Fruit fly (Drosophila melanogaster): Measurements from ENCODE around the gene CG15370.

The CG15370 gene

dm6 chrX:9201866-9202681, 23.2 kb upstream of the CG15370 start (continued):
- TF ChIP-seq knrl (GFP tag; IDR thresholded peaks at IDR 0.05; ENCODE audit: partially characterized antibody), result no peak
- peak; percentile 18 for TF ChIP-seq CG5180 (GFP tag; optimal IDR thresholded peaks at IDR 0.05)
- TF ChIP-seq Hr39 (optimal IDR thresholded peaks at IDR 0.05), result no peak
- TF ChIP-seq pb (GFP tag; optimal IDR thresholded peaks at IDR 0.05), result no peak
- TF ChIP-seq bowl (GFP tag; IDR thresholded peaks at IDR 0.05), result peak; percentile 58; the same call in 1 of the 2 replicates
- no peak for TF ChIP-seq yki (optimal IDR thresholded peaks at IDR 0.05)
- no peak for TF ChIP-seq Neu2 (GFP tag; optimal IDR thresholded peaks at IDR 0.05; ENCODE audit: borderline replicate concordance)
- TF ChIP-seq wek (GFP tag; optimal IDR thresholded peaks at IDR 0.05), result no peak
- no peak for TF ChIP-seq usp (GFP tag; optimal IDR thresholded peaks at IDR 0.05)
- peak; percentile 84 for TF ChIP-seq sob (GFP tag; IDR thresholded peaks at IDR 0.05)
- TF ChIP-seq CHES-1-like (GFP tag; optimal IDR thresholded peaks at IDR 0.05), result no peak
- no peak for TF ChIP-seq emc (GFP tag; optimal IDR thresholded peaks at IDR 0.05)
- TF ChIP-seq pita (GFP tag; optimal IDR thresholded peaks at IDR 0.05), result no peak
- peak; percentile 69; the same call in 2 of the 3 replicates for TF ChIP-seq CG2889 (GFP tag; IDR thresholded peaks at IDR 0.05)
- no peak for TF ChIP-seq CG4854 (GFP tag; optimal IDR thresholded peaks at IDR 0.05)
- TF ChIP-seq vfl (GFP tag; optimal IDR thresholded peaks at IDR 0.05), result no peak
- TF ChIP-seq rib (GFP tag; IDR thresholded peaks at IDR 0.05), result peak; percentile 90
- peak; percentile 78 for TF ChIP-seq CG6765 (GFP tag; optimal IDR thresholded peaks at IDR 0.05)
- no peak for TF ChIP-seq CTCF (GFP tag; optimal IDR thresholded peaks at IDR 0.05)
- peak; percentile 86 for TF ChIP-seq HHEX (GFP tag; optimal IDR thresholded peaks at IDR 0.05)
- TF ChIP-seq slbo (GFP tag; IDR thresholded peaks at IDR 0.05), result peak; percentile 96
- peak; percentile 87 for TF ChIP-seq CG15514 (GFP tag; optimal IDR thresholded peaks at IDR 0.05)
- TF ChIP-seq CG12071 (GFP tag; optimal IDR thresholded peaks at IDR 0.05), result peak; percentile 60
- peak; percentile 69 for TF ChIP-seq CG7357 (GFP tag; IDR thresholded peaks at IDR 0.05)
- no peak for TF ChIP-seq gfzf (GFP tag; optimal IDR thresholded peaks at IDR 0.05)
- TF ChIP-seq dm (GFP tag; optimal IDR thresholded peaks at IDR 0.05), result no peak
- TF ChIP-seq CG7372 (GFP tag; IDR thresholded peaks at IDR 0.05), result peak; percentile 85
- TF ChIP-seq CG32772 (GFP tag; IDR thresholded peaks at IDR 0.05), result peak; percentile 65
- TF ChIP-seq Max (GFP tag; optimal IDR thresholded peaks at IDR 0.05), result no peak
- TF ChIP-seq CG17912 (GFP tag; optimal IDR thresholded peaks at IDR 0.05), result no peak
- peak; percentile 76 for TF ChIP-seq cas (GFP tag; IDR thresholded peaks at IDR 0.05)
- peak in 1 of 2 experiments; percentile 40 for TF ChIP-seq dpn (GFP tag; optimal IDR thresholded peaks at IDR 0.05)
- TF ChIP-seq nmo (GFP tag; optimal IDR thresholded peaks at IDR 0.05), result peak; percentile 53
- TF ChIP-seq CG1832 (GFP tag; optimal IDR thresholded peaks at IDR 0.05), result no peak
- no peak for TF ChIP-seq gsb-n (tag; optimal IDR thresholded peaks at IDR 0.05)
- no peak for TF ChIP-seq chn (GFP tag; optimal IDR thresholded peaks at IDR 0.05)
- TF ChIP-seq CG9215 (GFP tag; IDR thresholded peaks at IDR 0.05), result peak; percentile 81
- no peak for TF ChIP-seq amos (GFP tag; IDR thresholded peaks at IDR 0.05; ENCODE audit: partially characterized antibody)
- TF ChIP-seq prd (optimal IDR thresholded peaks at IDR 0.05), result no peak
- peak; percentile 83 for TF ChIP-seq prd (GFP tag; IDR thresholded peaks at IDR 0.05)
- peak; percentile 27 for TF ChIP-seq CG15011 (GFP tag; optimal IDR thresholded peaks at IDR 0.05)
- peak; percentile 92 for TF ChIP-seq Med (GFP tag)
- TF ChIP-seq sima (GFP tag; optimal IDR thresholded peaks at IDR 0.05), result no peak
- 0 out of 2 replicates have a peak, but pooled peaks have one; percentile 49 for TF ChIP-seq CG17612 (GFP tag; IDR thresholded peaks at IDR 0.05)
- TF ChIP-seq CG11723 (GFP tag; optimal IDR thresholded peaks at IDR 0.05), result peak; percentile 51
- no peak for TF ChIP-seq Bteb2 (GFP tag; optimal IDR thresholded peaks at IDR 0.05)
- TF ChIP-seq hth (optimal IDR thresholded peaks at IDR 0.05), result no peak
- peak; percentile 37 for TF ChIP-seq CG9609 (GFP tag; optimal IDR thresholded peaks at IDR 0.05)
- TF ChIP-seq Lpt (GFP tag; optimal IDR thresholded peaks at IDR 0.05), result no peak
- no peak for TF ChIP-seq CG11398 (GFP tag; optimal IDR thresholded peaks at IDR 0.05)
- TF ChIP-seq pan (optimal IDR thresholded peaks at IDR 0.05), result no peak
- peak in 1 of 2 experiments; percentile 78 for TF ChIP-seq pan (GFP tag; optimal IDR thresholded peaks at IDR 0.05 in 1 of 2, IDR thresholded peaks at IDR 0.05 in 1 of 2)
